Worm (Caenorhabditis elegans) whole organism, late embryonic: ENCODE measurements around the gene Y43F8C.9.

Experiments used
- F13H6.1 ChIP-seq: sonication (generic microtip); optimal IDR thresholded peaks from 2 replicates; lab custom pipeline; 2016; ENCODE audit warnings: missing genetic modification characterization, missing compliant biosample characterization
- K02D7.2 ChIP-seq: sonication (generic microtip); optimal IDR thresholded peaks from 2 replicates; lab custom pipeline; 2017; ENCODE audit warnings: mild to moderate bottlenecking, missing genetic modification characterization, missing compliant biosample characterization
- K09A11.1 ChIP-seq: sonication (generic microtip); optimal IDR thresholded peaks from 2 replicates; lab custom pipeline; 2017; ENCODE audit warnings: antibody characterized with exemption, mild to moderate bottlenecking, missing genetic modification characterization, missing compliant biosample characterization; ENCODE audit not compliant: insufficient read depth
- ama-1 ChIP-seq: fragments of 150-350 bp; optimal IDR thresholded peaks from 2 replicates; lab custom pipeline; 2014
- ceh-2 ChIP-seq: sonication (generic microtip); optimal IDR thresholded peaks from 2 replicates; lab custom pipeline; 2016; ENCODE audit warnings: missing genotype, missing genetic modification characterization, missing compliant biosample characterization
- ceh-31 ChIP-seq: sonication (generic microtip); optimal IDR thresholded peaks from 2 replicates; lab custom pipeline; 2016; ENCODE audit warnings: missing genetic modification characterization, missing compliant biosample characterization
- che-1 ChIP-seq: sonication (generic microtip); optimal IDR thresholded peaks from 2 replicates; lab custom pipeline; 2016; ENCODE audit warnings: mild to moderate bottlenecking, missing genetic modification characterization, missing compliant biosample characterization
- fkh-10 ChIP-seq: fragments of 150-350 bp; optimal IDR thresholded peaks from 2 replicates; lab custom pipeline; 2014; ENCODE audit warnings: missing biosample characterization, missing genetic modification reagents, missing genetic modification characterization
- madf-2 ChIP-seq: sonication (generic microtip); optimal IDR thresholded peaks from 2 replicates; lab custom pipeline; 2017; ENCODE audit warnings: missing genetic modification characterization, missing compliant biosample characterization
- nhr-11 ChIP-seq: fragments of 150-350 bp; optimal IDR thresholded peaks from 2 replicates; lab custom pipeline; 2014; ENCODE audit warnings: missing biosample characterization, missing genetic modification characterization
- pha-4 ChIP-seq: fragments of 150-350 bp; optimal IDR thresholded peaks from 2 replicates; lab custom pipeline; 2018; ENCODE audit warnings: missing biosample characterization, missing genetic modification reagents, missing genetic modification characterization

ce11 chrV:19632948-19633347 is 13.0 kb upstream of the Y43F8C.9 start:
- no peak for TF ChIP-seq K02D7.2 (tag; lab: Kevin White, UChicago)
- TF ChIP-seq nhr-11 = no peak
- TF ChIP-seq pha-4 = no peak
- TF ChIP-seq K09A11.1 (tag; lab: Kevin White, UChicago) = no peak
- no peak for TF ChIP-seq che-1
- TF ChIP-seq fkh-10 (GFP tag; lab: Kevin White, UChicago) = no peak
- TF ChIP-seq madf-2 = no peak
- no peak for TF ChIP-seq ceh-31 (tag; lab: Kevin White, UChicago)
- no peak for TF ChIP-seq ceh-2 (tag; lab: Kevin White, UChicago)
- TF ChIP-seq ama-1 (lab: Kevin White, UChicago) = no peak
- no peak for TF ChIP-seq F13H6.1 (tag; lab: Kevin White, UChicago)
